Fruit fly (Drosophila melanogaster) S2 (cell line): ENCODE data around the gene dmrt11E.

Experiments used
- CG8478 ChIP-seq: fragments of >200 bp; optimal IDR thresholded peaks from 2 replicates; lab custom pipeline; 2018
- CTCF ChIP-seq, 2 experiments: fragments of >200 bp; optimal IDR thresholded peaks; 2 replicates each; lab custom pipeline; 2018

- TF ChIP-seq CG8478 (no peak), CTCF (optimal IDR thresholded peaks at IDR 0.05; lab: Kevin White, UChicago) (no peak)
Measured at dm6 chrX:13376520-13376919, 8.5 kb downstream of the dmrt11E start.
